Worm (Caenorhabditis elegans): ENCODE measurements around the gene clec-65.

- TF ChIP-seq pha-4 (GFP tag; IDR thresholded peaks at IDR 0.05) (no peak), pha-4 (tag; optimal IDR thresholded peaks at IDR 0.05) (no peak), nhr-28 (tag; optimal IDR thresholded peaks at IDR 0.05) (no peak), F49E8.2 (tag; optimal IDR thresholded peaks at IDR 0.05; ENCODE audit: borderline replicate concordance) (no peak)
Measured at ce11 chrII:12914514-12915075, 13.5 kb downstream of the clec-65 start, which contains the start of gene F35C5.12.

Measured in whole organism, L4 larva.